Fruit fly (Drosophila melanogaster) whole organism, adult: Measurements from ENCODE around the gene CG15418.

Experiments used
- CG11617 ChIP-seq: fragments of 200-800 bp; sonication (Bioruptor generic); optimal IDR thresholded peaks from 2 replicates; lab custom pipeline; 2017; ENCODE audit warnings: mild to moderate bottlenecking, missing biosample characterization, missing genetic modification reagents, missing genetic modification characterization
- CG12768 ChIP-seq: fragments of 200-800 bp; sonication (Bioruptor generic); optimal IDR thresholded peaks from 2 replicates; lab custom pipeline; 2017; ENCODE audit warnings: missing biosample characterization, missing genetic modification characterization, mild to moderate bottlenecking, moderate library complexity, missing genetic modification reagents
- CG14711 ChIP-seq: fragments of 200-800 bp; sonication (Bioruptor generic); optimal IDR thresholded peaks from 2 replicates; lab custom pipeline; 2018; ENCODE audit warnings: missing biosample characterization, mild to moderate bottlenecking, missing genetic modification characterization, moderate library complexity
- CG1620 ChIP-seq: fragments of 200-800 bp; sonication (Bioruptor generic); optimal IDR thresholded peaks from 2 replicates; lab custom pipeline; 2016; ENCODE audit warnings: missing biosample characterization, missing genetic modification characterization
- CG33017 ChIP-seq: fragments of 200-800 bp; sonication (Bioruptor generic); optimal IDR thresholded peaks from 2 replicates; lab custom pipeline; 2018; ENCODE audit warnings: missing biosample characterization, mild to moderate bottlenecking, missing genetic modification characterization, moderate library complexity
- CG5204 ChIP-seq: fragments of 200-800 bp; sonication (Bioruptor generic); optimal IDR thresholded peaks from 2 replicates; lab custom pipeline; 2016; ENCODE audit warnings: missing biosample characterization, missing genetic modification characterization
- CG7045 ChIP-seq: fragments of 200-800 bp; sonication (Bioruptor generic); optimal IDR thresholded peaks from 2 replicates; lab custom pipeline; 2017; ENCODE audit warnings: missing biosample characterization, mild to moderate bottlenecking, missing genetic modification characterization
- CG7101 ChIP-seq: fragments of 200-800 bp; sonication (Bioruptor generic); optimal IDR thresholded peaks from 2 replicates; lab custom pipeline; 2018; ENCODE audit warnings: missing biosample characterization, mild to moderate bottlenecking, missing genetic modification characterization, moderate library complexity
- Clk ChIP-seq: fragments of 200-800 bp; sonication (Bioruptor generic); optimal IDR thresholded peaks from 2 replicates; lab custom pipeline; 2017; ENCODE audit warnings: missing biosample characterization, missing genetic modification characterization
- Crg-1 ChIP-seq: fragments of 200-800 bp; sonication (Bioruptor generic); optimal IDR thresholded peaks from 2 replicates; lab custom pipeline; 2016; ENCODE audit warnings: missing biosample characterization, missing genetic modification characterization
- Hr96 ChIP-seq: fragments of 200-800 bp; sonication (Bioruptor generic); optimal IDR thresholded peaks from 2 replicates; lab custom pipeline; 2016; ENCODE audit warnings: missing biosample characterization, missing genetic modification characterization
- Mnt ChIP-seq: fragments of 200-800 bp; sonication (Bioruptor generic); optimal IDR thresholded peaks from 2 replicates; lab custom pipeline; 2016; ENCODE audit warnings: missing biosample characterization, mild to moderate bottlenecking, missing genetic modification characterization
- bab1 ChIP-seq: fragments of 200-800 bp; sonication (Bioruptor generic); optimal IDR thresholded peaks from 3 replicates; lab custom pipeline; 2019; ENCODE audit warnings: missing biosample characterization, mild to moderate bottlenecking, missing genetic modification characterization, moderate library complexity
- cic ChIP-seq: fragments of 200-800 bp; sonication (Bioruptor generic); optimal IDR thresholded peaks from 2 replicates; lab custom pipeline; 2017; ENCODE audit warnings: missing biosample characterization, mild to moderate bottlenecking, missing genetic modification characterization, moderate library complexity
- cnc ChIP-seq, 2 experiments: fragments of >200 bp; optimal IDR thresholded peaks; 2 replicates each; lab custom pipeline; 2017
- kay ChIP-seq: fragments of 200-800 bp; sonication (Bioruptor generic); peaks from one replicate; lab custom pipeline; 2016; ENCODE audit warnings: missing biosample characterization, missing genetic modification characterization, borderline replicate concordance
- ovo ChIP-seq: fragments of 200-800 bp; sonication (Bioruptor generic); optimal IDR thresholded peaks from 2 replicates; lab custom pipeline; 2016; ENCODE audit warnings: missing biosample characterization, missing genetic modification characterization
- pad ChIP-seq: fragments of 200-800 bp; sonication (Bioruptor generic); optimal IDR thresholded peaks from 3 replicates; lab custom pipeline; 2017; ENCODE audit warnings: missing biosample characterization, missing genetic modification characterization, mild to moderate bottlenecking, moderate library complexity, missing genetic modification reagents
- tj ChIP-seq: fragments of 200-800 bp; sonication (Bioruptor generic); optimal IDR thresholded peaks from 3 replicates; lab custom pipeline; 2017; ENCODE audit warnings: missing biosample characterization, mild to moderate bottlenecking, missing genetic modification characterization, moderate library complexity
- toe ChIP-seq: fragments of 200-800 bp; sonication (Bioruptor generic); optimal IDR thresholded peaks from 2 replicates; lab custom pipeline; 2016; ENCODE audit warnings: missing biosample characterization, missing genetic modification characterization

The CG15418 gene

dm6 chr2L:3597126-3597525, 24.4 kb downstream of the CG15418 start:
- no peak for TF ChIP-seq bab1 (GFP tag; lab: Kevin White, UChicago)
- no peak for TF ChIP-seq cnc (optimal IDR thresholded peaks at IDR 0.05; lab: Kevin White, UChicago)
- no peak for TF ChIP-seq CG11617 (GFP tag; lab: Kevin White, UChicago)
- TF ChIP-seq pad (GFP tag; lab: Kevin White, UChicago), result no peak
- no peak for TF ChIP-seq CG1620 (GFP tag; lab: Kevin White, UChicago)
- no peak for TF ChIP-seq Mnt (GFP tag; lab: Kevin White, UChicago)
- no peak for TF ChIP-seq Hr96
- no peak for TF ChIP-seq CG33017 (tag; lab: Kevin White, UChicago)
- no peak for TF ChIP-seq tj (GFP tag; lab: Kevin White, UChicago)
- TF ChIP-seq CG14711 (tag; lab: Kevin White, UChicago), result no peak
- no peak for TF ChIP-seq CG5204 (GFP tag; lab: Kevin White, UChicago)
- no peak for TF ChIP-seq CG7045 (GFP tag; lab: Kevin White, UChicago)
- no peak for TF ChIP-seq CG7101 (tag; lab: Kevin White, UChicago)

dm6 chr2L:3594629-3595028, 26.9 kb downstream of the CG15418 start:
- TF ChIP-seq cnc (optimal IDR thresholded peaks at IDR 0.05; lab: Kevin White, UChicago), result no peak
- TF ChIP-seq Crg-1 (GFP tag; lab: Kevin White, UChicago), result no peak
- no peak for TF ChIP-seq CG11617 (GFP tag; lab: Kevin White, UChicago)
- no peak for TF ChIP-seq CG7045 (GFP tag; lab: Kevin White, UChicago)

- TF ChIP-seq cnc (optimal IDR thresholded peaks at IDR 0.05; lab: Kevin White, UChicago), result no peak
- no peak for TF ChIP-seq tj (GFP tag; lab: Kevin White, UChicago)
- TF ChIP-seq CG14711 (tag; lab: Kevin White, UChicago), result no peak
- TF ChIP-seq ovo (GFP tag; lab: Kevin White, UChicago), result no peak
- no peak for TF ChIP-seq kay (GFP tag; lab: Kevin White, UChicago)
Observed at dm6 chr2L:3594000-3594399, 27.5 kb downstream of the CG15418 start.

- TF ChIP-seq Clk (GFP tag; lab: Kevin White, UChicago), result no peak
- no peak for TF ChIP-seq CG7101 (tag; lab: Kevin White, UChicago)
- TF ChIP-seq kay (GFP tag; lab: Kevin White, UChicago), result no peak
- no peak for TF ChIP-seq bab1 (GFP tag; lab: Kevin White, UChicago)
- TF ChIP-seq Crg-1 (GFP tag; lab: Kevin White, UChicago), result no peak
- TF ChIP-seq CG14711 (tag; lab: Kevin White, UChicago), result no peak
- no peak for TF ChIP-seq cic (GFP tag; lab: Kevin White, UChicago)
- TF ChIP-seq CG7045 (GFP tag; lab: Kevin White, UChicago), result no peak
- no peak for TF ChIP-seq CG1620 (GFP tag; lab: Kevin White, UChicago)
- no peak for TF ChIP-seq pad (GFP tag; lab: Kevin White, UChicago)
- no peak for TF ChIP-seq CG5204 (GFP tag; lab: Kevin White, UChicago)
- TF ChIP-seq ovo (GFP tag; lab: Kevin White, UChicago), result no peak
- TF ChIP-seq cnc (optimal IDR thresholded peaks at IDR 0.05; lab: Kevin White, UChicago), result no peak
- TF ChIP-seq Hr96, result no peak
- no peak for TF ChIP-seq CG33017 (tag; lab: Kevin White, UChicago)
Observed at dm6 chr2L:3590797-3591196, 30.7 kb downstream of the CG15418 start.

- TF ChIP-seq toe (GFP tag; lab: Kevin White, UChicago) (no peak), cic (GFP tag; lab: Kevin White, UChicago) (no peak), CG12768 (no peak), cnc (optimal IDR thresholded peaks at IDR 0.05; lab: Kevin White, UChicago) (no peak), Crg-1 (GFP tag; lab: Kevin White, UChicago) (no peak), CG7045 (GFP tag; lab: Kevin White, UChicago) (no peak), kay (GFP tag; lab: Kevin White, UChicago) (no peak), CG7101 (tag; lab: Kevin White, UChicago) (no peak), CG33017 (tag; lab: Kevin White, UChicago) (no peak), pad (GFP tag; lab: Kevin White, UChicago) (no peak), CG5204 (GFP tag; lab: Kevin White, UChicago) (no peak), tj (GFP tag; lab: Kevin White, UChicago) (no peak), Clk (GFP tag; lab: Kevin White, UChicago) (no peak)
Observed at dm6 chr2L:3588841-3589240, 32.7 kb downstream of the CG15418 start.

- TF ChIP-seq ovo (GFP tag; lab: Kevin White, UChicago) (no peak), CG12768 (no peak), Clk (GFP tag; lab: Kevin White, UChicago) (no peak), Crg-1 (GFP tag; lab: Kevin White, UChicago) (no peak), CG7045 (GFP tag; lab: Kevin White, UChicago) (no peak), tj (GFP tag; lab: Kevin White, UChicago) (no peak), CG5204 (GFP tag; lab: Kevin White, UChicago) (no peak), cic (GFP tag; lab: Kevin White, UChicago) (no peak), kay (GFP tag; lab: Kevin White, UChicago) (no peak), CG11617 (GFP tag; lab: Kevin White, UChicago) (no peak), pad (GFP tag; lab: Kevin White, UChicago) (no peak), cnc (optimal IDR thresholded peaks at IDR 0.05; lab: Kevin White, UChicago) (no peak), CG14711 (tag; lab: Kevin White, UChicago) (no peak), CG33017 (tag; lab: Kevin White, UChicago) (no peak), toe (GFP tag; lab: Kevin White, UChicago) (no peak), CG7101 (tag; lab: Kevin White, UChicago) (no peak), Hr96 (no peak), Mnt (GFP tag; lab: Kevin White, UChicago) (no peak), CG1620 (GFP tag; lab: Kevin White, UChicago) (no peak)
Observed at dm6 chr2L:3587907-3588733, 33.4 kb downstream of the CG15418 start.
